Worm (Caenorhabditis elegans): ENCODE results near the gene set-24.

- TF ChIP-seq daf-12 (tag; optimal IDR thresholded peaks at IDR 0.05) (no peak), nhr-67 (tag; optimal IDR thresholded peaks at IDR 0.05) (no peak), ZK546.5 (tag; optimal IDR thresholded peaks at IDR 0.05) (no peak), elt-3 (tag; optimal IDR thresholded peaks at IDR 0.05) (no peak), nhr-12 (tag; optimal IDR thresholded peaks at IDR 0.05) (no peak), nhr-76 (tag; optimal IDR thresholded peaks at IDR 0.05) (no peak), pqm-1 (tag; optimal IDR thresholded peaks at IDR 0.05) (no peak), fkh-10 (GFP tag; optimal IDR thresholded peaks at IDR 0.05) (no peak), aly-2 (tag; optimal IDR thresholded peaks at IDR 0.05) (no peak), lin-39 (tag; optimal IDR thresholded peaks at IDR 0.05) (no peak), ztf-4 (tag; optimal IDR thresholded peaks at IDR 0.05) (no peak)
These were observed 50.8 kb downstream of the set-24 start for ce11 chrII:12080015-12080414.

Data from whole organism, L3 larva.